Fruit fly (Drosophila melanogaster) whole organism, adult: ENCODE results near the gene CG13829.

Source experiments
- CG11617 ChIP-seq: fragments of 200-800 bp; sonication (Bioruptor generic); optimal IDR thresholded peaks from 2 replicates; lab custom pipeline; 2017; ENCODE audit warnings: mild to moderate bottlenecking, missing biosample characterization, missing genetic modification reagents, missing genetic modification characterization
- CG12768 ChIP-seq: fragments of 200-800 bp; sonication (Bioruptor generic); optimal IDR thresholded peaks from 2 replicates; lab custom pipeline; 2017; ENCODE audit warnings: missing biosample characterization, missing genetic modification characterization, mild to moderate bottlenecking, moderate library complexity, missing genetic modification reagents
- CG14711 ChIP-seq: fragments of 200-800 bp; sonication (Bioruptor generic); optimal IDR thresholded peaks from 2 replicates; lab custom pipeline; 2018; ENCODE audit warnings: missing biosample characterization, mild to moderate bottlenecking, missing genetic modification characterization, moderate library complexity
- CG1620 ChIP-seq: fragments of 200-800 bp; sonication (Bioruptor generic); optimal IDR thresholded peaks from 2 replicates; lab custom pipeline; 2016; ENCODE audit warnings: missing biosample characterization, missing genetic modification characterization
- CG33017 ChIP-seq: fragments of 200-800 bp; sonication (Bioruptor generic); optimal IDR thresholded peaks from 2 replicates; lab custom pipeline; 2018; ENCODE audit warnings: missing biosample characterization, mild to moderate bottlenecking, missing genetic modification characterization, moderate library complexity
- CG5204 ChIP-seq: fragments of 200-800 bp; sonication (Bioruptor generic); optimal IDR thresholded peaks from 2 replicates; lab custom pipeline; 2016; ENCODE audit warnings: missing biosample characterization, missing genetic modification characterization
- CG7045 ChIP-seq: fragments of 200-800 bp; sonication (Bioruptor generic); optimal IDR thresholded peaks from 2 replicates; lab custom pipeline; 2017; ENCODE audit warnings: missing biosample characterization, mild to moderate bottlenecking, missing genetic modification characterization
- CG7101 ChIP-seq: fragments of 200-800 bp; sonication (Bioruptor generic); optimal IDR thresholded peaks from 2 replicates; lab custom pipeline; 2018; ENCODE audit warnings: missing biosample characterization, mild to moderate bottlenecking, missing genetic modification characterization, moderate library complexity
- Clk ChIP-seq: fragments of 200-800 bp; sonication (Bioruptor generic); optimal IDR thresholded peaks from 2 replicates; lab custom pipeline; 2017; ENCODE audit warnings: missing biosample characterization, missing genetic modification characterization
- Crg-1 ChIP-seq: fragments of 200-800 bp; sonication (Bioruptor generic); optimal IDR thresholded peaks from 2 replicates; lab custom pipeline; 2016; ENCODE audit warnings: missing biosample characterization, missing genetic modification characterization
- Hr96 ChIP-seq: fragments of 200-800 bp; sonication (Bioruptor generic); optimal IDR thresholded peaks from 2 replicates; lab custom pipeline; 2016; ENCODE audit warnings: missing biosample characterization, missing genetic modification characterization
- Mnt ChIP-seq: fragments of 200-800 bp; sonication (Bioruptor generic); optimal IDR thresholded peaks from 2 replicates; lab custom pipeline; 2016; ENCODE audit warnings: missing biosample characterization, mild to moderate bottlenecking, missing genetic modification characterization
- bab1 ChIP-seq: fragments of 200-800 bp; sonication (Bioruptor generic); optimal IDR thresholded peaks from 3 replicates; lab custom pipeline; 2019; ENCODE audit warnings: missing biosample characterization, mild to moderate bottlenecking, missing genetic modification characterization, moderate library complexity
- cic ChIP-seq: fragments of 200-800 bp; sonication (Bioruptor generic); optimal IDR thresholded peaks from 2 replicates; lab custom pipeline; 2017; ENCODE audit warnings: missing biosample characterization, mild to moderate bottlenecking, missing genetic modification characterization, moderate library complexity
- cnc ChIP-seq, 2 experiments: fragments of >200 bp; optimal IDR thresholded peaks; 2 replicates each; lab custom pipeline; 2017
- kay ChIP-seq: fragments of 200-800 bp; sonication (Bioruptor generic); peaks from one replicate; lab custom pipeline; 2016; ENCODE audit warnings: missing biosample characterization, missing genetic modification characterization, borderline replicate concordance
- ovo ChIP-seq: fragments of 200-800 bp; sonication (Bioruptor generic); optimal IDR thresholded peaks from 2 replicates; lab custom pipeline; 2016; ENCODE audit warnings: missing biosample characterization, missing genetic modification characterization
- pad ChIP-seq: fragments of 200-800 bp; sonication (Bioruptor generic); optimal IDR thresholded peaks from 3 replicates; lab custom pipeline; 2017; ENCODE audit warnings: missing biosample characterization, missing genetic modification characterization, mild to moderate bottlenecking, moderate library complexity, missing genetic modification reagents
- tj ChIP-seq: fragments of 200-800 bp; sonication (Bioruptor generic); optimal IDR thresholded peaks from 3 replicates; lab custom pipeline; 2017; ENCODE audit warnings: missing biosample characterization, mild to moderate bottlenecking, missing genetic modification characterization, moderate library complexity
- toe ChIP-seq: fragments of 200-800 bp; sonication (Bioruptor generic); optimal IDR thresholded peaks from 2 replicates; lab custom pipeline; 2016; ENCODE audit warnings: missing biosample characterization, missing genetic modification characterization

CG13829 gene

dm6 chr3R:23156865-23157515 is 4.1 kb downstream of the CG13829 start:
- peak; percentile 39 for TF ChIP-seq CG7101 (tag; lab: Kevin White, UChicago)
- TF ChIP-seq CG7045 (GFP tag; lab: Kevin White, UChicago), result peak; percentile 57
- peak; percentile 94 for TF ChIP-seq kay (GFP tag; lab: Kevin White, UChicago)
- TF ChIP-seq CG33017, result peak; percentile 68
- TF ChIP-seq Crg-1, result no peak
- peak; percentile 83 for TF ChIP-seq ovo
- no peak for TF ChIP-seq Clk (GFP tag; lab: Kevin White, UChicago)
- peak; percentile 37 for TF ChIP-seq tj (GFP tag; lab: Kevin White, UChicago)
- TF ChIP-seq Mnt, result peak; percentile 38
- TF ChIP-seq cnc (optimal IDR thresholded peaks at IDR 0.05; lab: Kevin White, UChicago), result peak; percentile 46 to 71
- peak; percentile 63 for TF ChIP-seq CG11617 (GFP tag; lab: Kevin White, UChicago)
- TF ChIP-seq Hr96 (GFP tag; lab: Kevin White, UChicago), result no peak
- TF ChIP-seq pad (GFP tag; lab: Kevin White, UChicago), result peak; percentile 75
- no peak for TF ChIP-seq toe
- no peak for TF ChIP-seq bab1 (GFP tag; lab: Kevin White, UChicago)
- TF ChIP-seq CG12768 (GFP tag; lab: Kevin White, UChicago), result peak; percentile 75
- TF ChIP-seq CG5204, result no peak
- no peak for TF ChIP-seq CG14711
- TF ChIP-seq CG1620 (GFP tag; lab: Kevin White, UChicago), result no peak
- peak; percentile 99 for TF ChIP-seq cic (GFP tag; lab: Kevin White, UChicago)

DNA sequence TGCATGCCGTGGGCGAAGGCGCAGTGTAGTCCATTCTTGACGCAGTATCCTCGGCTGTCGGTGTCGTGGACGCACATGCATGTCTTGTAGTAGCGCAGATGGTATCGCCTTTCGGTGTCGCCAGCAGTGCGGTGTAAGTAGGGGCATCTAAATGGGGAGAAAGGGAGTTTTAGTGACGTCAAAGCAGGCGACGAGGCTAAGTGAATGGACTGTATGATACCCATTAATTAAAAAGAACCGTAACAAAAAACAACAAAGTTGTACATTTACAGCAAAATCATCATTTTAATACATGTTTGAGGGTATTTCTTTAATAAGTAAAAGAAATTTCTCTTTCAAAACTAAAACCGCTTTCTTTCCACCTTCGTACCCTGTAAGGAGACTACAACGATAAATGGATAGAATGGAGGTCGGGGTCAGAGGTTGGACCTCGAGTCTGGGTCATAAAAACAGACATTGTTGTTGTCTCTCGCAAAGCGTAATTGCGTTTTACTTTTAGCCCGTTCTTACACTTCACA is 4.7 kb downstream of the CG13829 start:
- no peak for TF ChIP-seq tj (GFP tag; lab: Kevin White, UChicago)
- no peak for TF ChIP-seq cic (GFP tag; lab: Kevin White, UChicago)
- no peak for TF ChIP-seq Mnt
- TF ChIP-seq CG11617 (GFP tag; lab: Kevin White, UChicago), result no peak
- no peak for TF ChIP-seq CG33017
- TF ChIP-seq kay (GFP tag; lab: Kevin White, UChicago), result no peak
- no peak for TF ChIP-seq bab1 (GFP tag; lab: Kevin White, UChicago)
- no peak for TF ChIP-seq CG7101 (tag; lab: Kevin White, UChicago)
- TF ChIP-seq CG5204, result no peak
- no peak for TF ChIP-seq toe
- TF ChIP-seq Hr96 (GFP tag; lab: Kevin White, UChicago), result no peak
- TF ChIP-seq CG1620 (GFP tag; lab: Kevin White, UChicago), result no peak
- no peak for TF ChIP-seq pad (GFP tag; lab: Kevin White, UChicago)
- TF ChIP-seq ovo, result no peak

DNA sequence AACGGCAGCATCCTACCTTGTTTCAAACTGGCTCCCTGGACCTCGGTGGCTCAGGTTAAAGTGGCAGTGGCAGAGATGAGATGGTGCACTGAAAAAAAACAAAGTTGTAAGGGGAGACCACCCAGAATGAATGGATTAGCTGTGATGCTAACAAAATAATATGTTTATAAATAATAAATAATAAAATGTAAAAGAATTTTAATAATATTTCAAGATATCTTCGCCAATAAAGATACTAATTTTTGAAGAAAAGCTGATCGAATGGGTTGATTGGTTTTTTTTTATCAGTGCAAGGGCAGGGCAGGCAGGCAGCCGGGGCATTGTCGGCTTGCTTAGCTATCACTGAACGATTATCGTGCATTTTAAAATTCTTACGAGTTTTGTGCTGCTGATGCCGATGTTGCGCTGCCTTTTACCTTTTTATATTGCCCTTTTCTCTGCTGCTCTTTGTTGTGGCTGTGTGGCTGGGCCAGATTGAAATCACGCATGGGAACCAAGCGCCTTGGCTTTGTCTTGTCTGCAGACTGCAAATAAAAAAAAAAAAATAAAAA is 12.0 kb downstream of the CG13829 start:
- TF ChIP-seq Crg-1 (no peak), CG12768 (GFP tag; lab: Kevin White, UChicago) (no peak), CG5204 (no peak), kay (GFP tag; lab: Kevin White, UChicago) (no peak), Hr96 (GFP tag; lab: Kevin White, UChicago) (no peak), CG11617 (GFP tag; lab: Kevin White, UChicago) (no peak), toe (no peak), Clk (GFP tag; lab: Kevin White, UChicago) (no peak), ovo (no peak), cnc (optimal IDR thresholded peaks at IDR 0.05; lab: Kevin White, UChicago) (no peak)

dm6 chr3R:23148433-23148832 is 12.7 kb downstream of the CG13829 start:
- no peak for TF ChIP-seq ovo
- TF ChIP-seq cic (GFP tag; lab: Kevin White, UChicago), result no peak
- no peak for TF ChIP-seq CG12768 (GFP tag; lab: Kevin White, UChicago)
- TF ChIP-seq CG1620 (GFP tag; lab: Kevin White, UChicago), result no peak
- no peak for TF ChIP-seq CG11617 (GFP tag; lab: Kevin White, UChicago)
- TF ChIP-seq pad (GFP tag; lab: Kevin White, UChicago), result no peak
- no peak for TF ChIP-seq kay (GFP tag; lab: Kevin White, UChicago)
- no peak for TF ChIP-seq CG5204

dm6 chr3R:23147625-23148024 is 13.5 kb downstream of the CG13829 start:
- TF ChIP-seq Clk (GFP tag; lab: Kevin White, UChicago) (no peak), cnc (optimal IDR thresholded peaks at IDR 0.05; lab: Kevin White, UChicago) (no peak)

dm6 chr3R:23147058-23147457 is 14.1 kb downstream of the CG13829 start:
- TF ChIP-seq ovo (no peak), CG33017 (no peak), pad (GFP tag; lab: Kevin White, UChicago) (no peak), kay (GFP tag; lab: Kevin White, UChicago) (no peak), bab1 (GFP tag; lab: Kevin White, UChicago) (no peak), CG1620 (GFP tag; lab: Kevin White, UChicago) (no peak), tj (GFP tag; lab: Kevin White, UChicago) (no peak)

- TF ChIP-seq CG7101 (tag; lab: Kevin White, UChicago), result no peak
- no peak for TF ChIP-seq Hr96 (GFP tag; lab: Kevin White, UChicago)
- TF ChIP-seq CG12768 (GFP tag; lab: Kevin White, UChicago), result no peak
- no peak for TF ChIP-seq pad (GFP tag; lab: Kevin White, UChicago)
- TF ChIP-seq bab1 (GFP tag; lab: Kevin White, UChicago), result no peak
- TF ChIP-seq cic (GFP tag; lab: Kevin White, UChicago), result no peak
- no peak for TF ChIP-seq CG1620 (GFP tag; lab: Kevin White, UChicago)
- no peak for TF ChIP-seq cnc (optimal IDR thresholded peaks at IDR 0.05; lab: Kevin White, UChicago)
- no peak for TF ChIP-seq ovo
- TF ChIP-seq CG7045 (GFP tag; lab: Kevin White, UChicago), result no peak
- no peak for TF ChIP-seq Clk (GFP tag; lab: Kevin White, UChicago)
- no peak for TF ChIP-seq Crg-1
- no peak for TF ChIP-seq CG33017
- no peak for TF ChIP-seq kay (GFP tag; lab: Kevin White, UChicago)
These were observed 15.5 kb downstream of the CG13829 start for dm6 chr3R:23145681-23146080.
